Worm (Caenorhabditis elegans) whole organism, late embryonic: Measurements from ENCODE around the gene irld-19.

Source experiments
- fkh-10 ChIP-seq: fragments of 150-350 bp; optimal IDR thresholded peaks from 2 replicates; lab custom pipeline; 2014; ENCODE audit warnings: missing biosample characterization, missing genetic modification reagents, missing genetic modification characterization
- pag-3 ChIP-seq: sonication (generic microtip); optimal IDR thresholded peaks from 2 replicates; lab custom pipeline; 2016; ENCODE audit warnings: missing compliant biosample characterization, missing genetic modification characterization, borderline replicate concordance
- pha-2 ChIP-seq: sonication (generic microtip); optimal IDR thresholded peaks from 2 replicates; lab custom pipeline; 2017; ENCODE audit warnings: mild to moderate bottlenecking, missing genetic modification characterization, missing compliant biosample characterization

DNA sequence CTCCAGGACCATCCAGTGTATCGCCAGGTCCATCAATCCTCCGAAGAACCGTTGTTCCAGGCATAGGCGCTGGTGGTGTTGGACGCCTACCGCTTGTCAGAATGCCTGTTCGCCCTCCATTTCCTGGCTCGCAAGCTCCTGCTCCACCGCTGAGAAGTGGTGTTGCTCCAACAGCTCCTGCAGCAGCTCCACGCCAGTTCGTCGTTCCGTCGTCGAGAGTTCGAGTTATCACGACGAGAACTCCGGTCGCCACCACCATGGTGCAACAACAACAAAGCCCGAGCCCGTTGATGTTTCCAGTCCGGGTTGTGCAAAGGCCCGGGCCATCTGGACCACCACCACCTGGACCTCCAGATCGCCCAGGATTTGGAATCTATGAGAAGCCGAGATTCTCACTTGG, 36.0 kb downstream of the irld-19 start:
- no peak for TF ChIP-seq fkh-10
- no peak for TF ChIP-seq pha-2 (tag; lab: Kevin White, UChicago)
- no peak for TF ChIP-seq pag-3 (tag; lab: Kevin White, UChicago)
